Fruit fly (Drosophila melanogaster) whole organism, embryonic: ENCODE results near the gene parvin.
A peak's percentile ranks its signal among the peaks of the same experiment; 100 is the strongest.

Experiments used
- Adf1 ChIP-seq: fragments of 200-800 bp; sonication (Bioruptor generic); IDR thresholded peaks from 2 replicates; pipeline ENCODE4 v1.3.6; 2022; ENCODE audit warnings: missing biosample characterization, missing genetic modification characterization
- Bgb ChIP-seq: fragments of 200-800 bp; sonication (Bioruptor generic); IDR thresholded peaks from 2 replicates; pipeline ENCODE4 v1.3.6; 2022; ENCODE audit warnings: missing biosample characterization, missing genetic modification characterization; ENCODE audit not compliant: partially characterized antibody
- CG10565 ChIP-seq: fragments of 200-800 bp; sonication (Bioruptor generic); optimal IDR thresholded peaks from 3 replicates; lab custom pipeline; 2016; ENCODE audit warnings: missing biosample characterization, mild to moderate bottlenecking, missing genetic modification characterization
- CG11093 ChIP-seq: fragments of 200-800 bp; sonication (Bioruptor generic); IDR thresholded peaks from 3 replicates; pipeline ENCODE4 v1.3.6; 2022; ENCODE audit warnings: missing biosample characterization, missing genetic modification characterization
- CG13894 ChIP-seq: fragments of 200-800 bp; sonication (Bioruptor generic); optimal IDR thresholded peaks from 3 replicates; lab custom pipeline; 2018; ENCODE audit warnings: missing biosample characterization, mild to moderate bottlenecking, missing genetic modification characterization, moderate library complexity
- CG16779 ChIP-seq: fragments of 200-800 bp; sonication (Bioruptor generic); IDR thresholded peaks from 2 replicates; pipeline ENCODE4 v1.3.6; 2022; ENCODE audit warnings: missing biosample characterization, missing genetic modification characterization
- CG17385 ChIP-seq: fragments of 200-800 bp; sonication (Bioruptor generic); optimal IDR thresholded peaks from 3 replicates; lab custom pipeline; 2018; ENCODE audit warnings: missing biosample characterization, mild to moderate bottlenecking, missing genetic modification characterization
- CG17829 ChIP-seq: fragments of 200-800 bp; optimal IDR thresholded peaks from 2 replicates; lab custom pipeline; 2019; ENCODE audit warnings: missing biosample characterization, mild to moderate bottlenecking, missing genetic modification characterization, moderate library complexity
- CG2116 ChIP-seq: fragments of 200-800 bp; sonication (Bioruptor generic); optimal IDR thresholded peaks from 3 replicates; lab custom pipeline; 2018; ENCODE audit warnings: missing biosample characterization, mild to moderate bottlenecking, missing genetic modification characterization
- CG2202 ChIP-seq: fragments of 200-800 bp; sonication (Bioruptor generic); optimal IDR thresholded peaks from 2 replicates; lab custom pipeline; 2018; ENCODE audit warnings: missing biosample characterization, mild to moderate bottlenecking, missing genetic modification characterization
- CG32767 ChIP-seq: fragments of 200-800 bp; sonication (Bioruptor generic); IDR thresholded peaks from 2 replicates; pipeline ENCODE4 v1.3.6; 2022; ENCODE audit warnings: missing biosample characterization, missing genetic modification characterization
- CG6791 ChIP-seq: fragments of 200-800 bp; sonication (Bioruptor generic); IDR thresholded peaks from 3 replicates; pipeline ENCODE4 v1.3.6; 2022; ENCODE audit warnings: missing biosample characterization, missing genetic modification characterization; ENCODE audit not compliant: partially characterized antibody
- CG7786 ChIP-seq: fragments of 200-800 bp; sonication (Bioruptor generic); optimal IDR thresholded peaks from 2 replicates; lab custom pipeline; 2016; ENCODE audit warnings: missing biosample characterization, missing genetic modification characterization
- CG8290 ChIP-seq, 3 experiments: fragments of 200-800 bp; sonication (Bioruptor generic); optimal IDR thresholded peaks; 2 replicates each; lab custom pipeline; 2016 to 2019; ENCODE audit warnings: missing biosample characterization in 3 of 3, missing genetic modification characterization in 3 of 3, mild to moderate bottlenecking in 2 of 3, moderate library complexity in 1 of 3
- CG8944 ChIP-seq: fragments of 200-800 bp; sonication (Bioruptor generic); optimal IDR thresholded peaks from 3 replicates; lab custom pipeline; 2016; ENCODE audit warnings: missing biosample characterization, missing genetic modification characterization
- CG9876 ChIP-seq: fragments of 200-800 bp; sonication (Bioruptor generic); optimal IDR thresholded peaks from 2 replicates; lab custom pipeline; 2016; ENCODE audit warnings: missing biosample characterization, missing genetic modification characterization
- CTCF ChIP-seq: fragments of 200-800 bp; sonication (Bioruptor generic); optimal IDR thresholded peaks from 2 replicates; lab custom pipeline; 2017; ENCODE audit warnings: missing biosample characterization, mild to moderate bottlenecking, missing genetic modification characterization, moderate library complexity
- Dip2 ChIP-seq: fragments of 200-800 bp; sonication (Bioruptor generic); IDR thresholded peaks from 2 replicates; pipeline ENCODE4 v1.3.6; 2022; ENCODE audit warnings: missing biosample characterization, missing genetic modification characterization
- Eip74EF ChIP-seq, 2 experiments: fragments of 200-800 bp in 1 of 2; fragments of >200 bp in 1 of 2; sonication (Bioruptor generic) in 1 of 2; optimal IDR thresholded peaks; 2 replicates each; lab custom pipeline; 2017 to 2019; ENCODE audit warnings: missing biosample characterization in 2 of 2, missing genetic modification characterization in 2 of 2, mild to moderate bottlenecking in 1 of 2, moderate library complexity in 1 of 2
- NK7.1 ChIP-seq: fragments of 200-800 bp; sonication (Bioruptor generic); optimal IDR thresholded peaks from 3 replicates; lab custom pipeline; 2016; ENCODE audit warnings: missing biosample characterization, missing genetic modification characterization
- Nf-YB ChIP-seq: fragments of 200-800 bp; sonication (Bioruptor generic); optimal IDR thresholded peaks from 3 replicates; lab custom pipeline; 2019; ENCODE audit warnings: missing biosample characterization, mild to moderate bottlenecking, missing genetic modification characterization, moderate library complexity
- Poxn ChIP-seq: fragments of 200-800 bp; sonication (Bioruptor generic); IDR thresholded peaks from 2 replicates; pipeline ENCODE4 v1.3.6; 2022; ENCODE audit warnings: missing biosample characterization, missing genetic modification characterization
- Rfx ChIP-seq: fragments of 200-800 bp; sonication (Bioruptor generic); IDR thresholded peaks from 2 replicates; pipeline ENCODE4 v1.3.6; 2022; ENCODE audit warnings: missing biosample characterization, missing genetic modification characterization
- abd-A ChIP-seq: fragments of 200-800 bp; sonication (Bioruptor generic); optimal IDR thresholded peaks from 3 replicates; lab custom pipeline; 2019; ENCODE audit warnings: missing biosample characterization, mild to moderate bottlenecking, missing genetic modification characterization, moderate library complexity
- az2 ChIP-seq: fragments of 200-800 bp; sonication (Bioruptor generic); optimal IDR thresholded peaks from 3 replicates; lab custom pipeline; 2016; ENCODE audit warnings: missing biosample characterization, missing genetic modification characterization
- bab2 ChIP-seq: fragments of 200-800 bp; sonication (Bioruptor generic); optimal IDR thresholded peaks from 2 replicates; lab custom pipeline; 2016; ENCODE audit warnings: missing biosample characterization, missing genetic modification characterization
- bbx ChIP-seq: fragments of 200-800 bp; sonication (Bioruptor generic); IDR thresholded peaks from 2 replicates; pipeline ENCODE4 v1.3.6; 2022; ENCODE audit warnings: missing biosample characterization, missing genetic modification characterization; ENCODE audit not compliant: partially characterized antibody
- bigmax ChIP-seq: fragments of 200-800 bp; sonication (Bioruptor generic); optimal IDR thresholded peaks from 2 replicates; lab custom pipeline; 2018; ENCODE audit warnings: missing biosample characterization, mild to moderate bottlenecking, missing genetic modification characterization
- br ChIP-seq: fragments of >200 bp; optimal IDR thresholded peaks from 2 replicates; lab custom pipeline; 2017
- cg ChIP-seq: fragments of 200-800 bp; sonication (Bioruptor generic); optimal IDR thresholded peaks from 3 replicates; lab custom pipeline; 2019; ENCODE audit warnings: missing biosample characterization, mild to moderate bottlenecking, missing genetic modification characterization, moderate library complexity
- crol ChIP-seq: fragments of 200-800 bp; sonication (Bioruptor generic); IDR thresholded peaks from 2 replicates; pipeline ENCODE4 v1.3.6; 2022; ENCODE audit warnings: missing biosample characterization, missing genetic modification characterization
- gro ChIP-seq: fragments of 200-800 bp; sonication (Bioruptor generic); optimal IDR thresholded peaks from 2 replicates; lab custom pipeline; 2016; ENCODE audit warnings: missing biosample characterization, missing genetic modification characterization
- maf-S ChIP-seq: fragments of 200-800 bp; sonication (Bioruptor generic); optimal IDR thresholded peaks from 2 replicates; lab custom pipeline; 2016; ENCODE audit warnings: missing biosample characterization, missing genetic modification characterization
- nau ChIP-seq: fragments of 200-800 bp; sonication (Bioruptor generic); optimal IDR thresholded peaks from 3 replicates; lab custom pipeline; 2017; ENCODE audit warnings: missing biosample characterization, mild to moderate bottlenecking, missing genetic modification characterization, missing genetic modification reagents
- otp ChIP-seq: fragments of 200-800 bp; sonication (Bioruptor generic); IDR thresholded peaks from 3 replicates; pipeline ENCODE4, ENCODE4 v1.3.6; 2022; ENCODE audit warnings: missing biosample characterization, missing genetic modification characterization
- prd ChIP-seq, 3 experiments: fragments of >200 bp in 2 of 3; fragments of 200-800 bp in 1 of 3; sonication (Bioruptor generic) in 1 of 3; optimal IDR thresholded peaks in 2 of 3; IDR thresholded peaks in 1 of 3; 2 replicates in 2 of 3; 3 replicates in 1 of 3; pipeline versions ENCODE4 v1.3.6 to Lab custom; 2017 to 2022; ENCODE audit warnings: missing biosample characterization in 1 of 3, missing genetic modification characterization in 1 of 3
- pros ChIP-seq: fragments of 200-800 bp; sonication (Bioruptor generic); optimal IDR thresholded peaks from 3 replicates; lab custom pipeline; 2019; ENCODE audit warnings: missing biosample characterization, mild to moderate bottlenecking, missing genetic modification characterization, moderate library complexity
- pzg ChIP-seq: fragments of 200-800 bp; sonication (Bioruptor generic); optimal IDR thresholded peaks from 3 replicates; lab custom pipeline; 2018; ENCODE audit warnings: missing biosample characterization, mild to moderate bottlenecking, missing genetic modification characterization, moderate library complexity
- tgo ChIP-seq: fragments of 200-800 bp; sonication (Bioruptor generic); IDR thresholded peaks from 3 replicates; pipeline ENCODE4 v1.3.6; 2022; ENCODE audit warnings: missing biosample characterization, missing genetic modification characterization
- unpg ChIP-seq: fragments of 200-800 bp; sonication (Bioruptor generic); optimal IDR thresholded peaks from 3 replicates; lab custom pipeline; 2018; ENCODE audit warnings: missing biosample characterization, mild to moderate bottlenecking, missing genetic modification characterization, moderate library complexity

parvin gene

dm6 chrX:19792572-19792971, 46.7 kb downstream of the parvin start (continued):
- TF ChIP-seq pzg (GFP tag; lab: Kevin White, UChicago) (no peak), CG10565 (GFP tag; lab: Kevin White, UChicago) (no peak), CTCF (no peak), Dip2 (GFP tag; lab: Robert Waterston, UW) (no peak), abd-A (tag; lab: Kevin White, UChicago) (peak; percentile 95), bab2 (no peak), Nf-YB (GFP tag; lab: Kevin White, UChicago) (no peak), CG17829 (tag; lab: Kevin White, UChicago) (no peak), br (lab: Kevin White, UChicago) (no peak), CG8290 (GFP tag; optimal IDR thresholded peaks at IDR 0.05; lab: Kevin White, UChicago) (no peak), CG8290 (tag; optimal IDR thresholded peaks at IDR 0.05; lab: Kevin White, UChicago) (peak in 1 of 2 experiments; percentile 16), CG2116 (GFP tag; lab: Kevin White, UChicago) (no peak), maf-S (GFP tag; lab: Kevin White, UChicago) (no peak), unpg (no peak), CG16779 (GFP tag; lab: Robert Waterston, UW) (no peak), CG2202 (tag; lab: Kevin White, UChicago) (no peak), CG11093 (GFP tag; lab: Robert Waterston, UW) (no peak), CG8944 (no peak), Bgb (GFP tag; lab: Robert Waterston, UW) (0 out of 2 replicates have a peak, but pooled peaks have one; percentile 9), CG32767 (GFP tag; lab: Robert Waterston, UW) (0 out of 2 replicates have a peak, but pooled peaks have one; percentile 34), az2 (GFP tag; lab: Kevin White, UChicago) (no peak), Eip74EF (GFP tag; optimal IDR thresholded peaks at IDR 0.05; lab: Kevin White, UChicago) (no peak), bbx (no peak), crol (GFP tag; lab: Robert Waterston, UW) (peak; percentile 93), NK7.1 (no peak), CG17385 (GFP tag; lab: Kevin White, UChicago) (no peak), CG13894 (peak; percentile 40), Poxn (GFP tag; lab: Robert Waterston, UW) (no peak), CG7786 (GFP tag; lab: Kevin White, UChicago) (no peak), Rfx (peak; percentile 32; the same call in 1 of the 2 replicates), tgo (no peak), prd (optimal IDR thresholded peaks at IDR 0.05; lab: Kevin White, UChicago) (no peak), prd (GFP tag; IDR thresholded peaks at IDR 0.05; lab: Robert Waterston, UW) (no peak), gro (no peak), CG6791 (GFP tag; lab: Robert Waterston, UW) (no peak)

dm6 chrX:19795808-19796207, 50.0 kb downstream of the parvin start:
- TF ChIP-seq otp (GFP tag; lab: Robert Waterston, UW), result no peak
- peak; percentile 59 for TF ChIP-seq abd-A (tag; lab: Kevin White, UChicago)
- TF ChIP-seq cg (GFP tag; lab: Kevin White, UChicago), result peak; percentile 3
- peak; percentile 51 for TF ChIP-seq pros (GFP tag; lab: Kevin White, UChicago)
- no peak for TF ChIP-seq bigmax (GFP tag; lab: Kevin White, UChicago)
- TF ChIP-seq crol (GFP tag; lab: Robert Waterston, UW), result peak; percentile 57
- TF ChIP-seq Adf1 (GFP tag; lab: Robert Waterston, UW), result no peak
- no peak for TF ChIP-seq nau (GFP tag; lab: Kevin White, UChicago)
- TF ChIP-seq CG9876 (GFP tag; lab: Kevin White, UChicago), result no peak
